Worm (Caenorhabditis elegans) whole organism, L2 larva: ENCODE measurements around the gene F35F10.7.

Experiments used
- F13H6.1 ChIP-seq: sonication (generic microtip); optimal IDR thresholded peaks from 2 replicates; lab custom pipeline; 2016; ENCODE audit warnings: missing genetic modification characterization, missing compliant biosample characterization
- R02D3.7 ChIP-seq: fragments of 150-350 bp; optimal IDR thresholded peaks from 2 replicates; lab custom pipeline; 2014; ENCODE audit warnings: missing biosample characterization, missing genetic modification characterization
- ZK546.5 ChIP-seq: sonication (generic microtip); optimal IDR thresholded peaks from 2 replicates; lab custom pipeline; 2017; ENCODE audit warnings: missing biosample characterization, missing genetic modification characterization
- alr-1 ChIP-seq: fragments of 150-350 bp; optimal IDR thresholded peaks from 2 replicates; lab custom pipeline; 2014; ENCODE audit warnings: missing biosample characterization, missing genetic modification characterization
- ama-1 ChIP-seq: fragments of 150-350 bp; optimal IDR thresholded peaks from 2 replicates; lab custom pipeline; 2018; ENCODE audit warnings: inconsistent platforms
- blmp-1 ChIP-seq: sonication (generic microtip); optimal IDR thresholded peaks from 2 replicates; lab custom pipeline; 2017; ENCODE audit warnings: missing genetic modification characterization, mild to moderate bottlenecking, missing compliant biosample characterization, antibody characterized with exemption, moderate library complexity; ENCODE audit not compliant: insufficient read depth
- ceh-16 ChIP-seq: fragments of 150-350 bp; optimal IDR thresholded peaks from 2 replicates; lab custom pipeline; 2014; ENCODE audit warnings: missing biosample characterization, missing genetic modification characterization
- crh-2 ChIP-seq: sonication (generic microtip); optimal IDR thresholded peaks from 2 replicates; lab custom pipeline; 2017; ENCODE audit warnings: missing biosample characterization, missing genetic modification characterization
- dmd-4 ChIP-seq: sonication (generic microtip); optimal IDR thresholded peaks from 2 replicates; lab custom pipeline; 2017; ENCODE audit warnings: missing biosample characterization, missing genetic modification characterization
- elt-1 ChIP-seq: fragments of 150-350 bp; optimal IDR thresholded peaks from 2 replicates; lab custom pipeline; 2014; ENCODE audit warnings: missing biosample characterization, missing genetic modification characterization
- elt-3 ChIP-seq: sonication (generic microtip); optimal IDR thresholded peaks from 2 replicates; lab custom pipeline; 2017; ENCODE audit warnings: missing biosample characterization, missing genetic modification characterization
- fos-1 ChIP-seq: fragments of 150-350 bp; optimal IDR thresholded peaks from 2 replicates; lab custom pipeline; 2014; ENCODE audit warnings: missing biosample characterization, missing genetic modification characterization
- lin-13 ChIP-seq: fragments of 150-350 bp; optimal IDR thresholded peaks from 2 replicates; lab custom pipeline; 2014; ENCODE audit warnings: missing biosample characterization, missing genetic modification reagents, missing genetic modification characterization
- lin-39 ChIP-seq: fragments of 150-350 bp; optimal IDR thresholded peaks from 2 replicates; lab custom pipeline; 2014; ENCODE audit warnings: missing biosample characterization, missing genetic modification reagents, missing genetic modification characterization
- lsy-2 ChIP-seq, 2 experiments: fragments of 150-350 bp in 1 of 2; sonication (generic microtip) in 1 of 2; optimal IDR thresholded peaks; 2 replicates each; lab custom pipeline; 2014 to 2017; ENCODE audit warnings: missing biosample characterization in 2 of 2, missing genetic modification characterization in 2 of 2
- mab-5 ChIP-seq: fragments of 150-350 bp; optimal IDR thresholded peaks from 2 replicates; lab custom pipeline; 2014; ENCODE audit warnings: missing biosample characterization, missing genetic modification characterization
- mdl-1 ChIP-seq, 2 experiments: fragments of 150-350 bp in 1 of 2; sonication (generic microtip) in 1 of 2; optimal IDR thresholded peaks; 2 replicates each; lab custom pipeline; 2017; ENCODE audit warnings: missing biosample characterization in 2 of 2, missing genetic modification characterization in 2 of 2
- nhr-11 ChIP-seq: fragments of 150-350 bp; optimal IDR thresholded peaks from 2 replicates; lab custom pipeline; 2014; ENCODE audit warnings: missing biosample characterization, missing genetic modification characterization
- nhr-12 ChIP-seq: fragments of 150-350 bp; optimal IDR thresholded peaks from 2 replicates; lab custom pipeline; 2014; ENCODE audit warnings: missing biosample characterization, missing genetic modification characterization
- nhr-6 ChIP-seq: fragments of 150-350 bp; optimal IDR thresholded peaks from 2 replicates; lab custom pipeline; 2014; ENCODE audit warnings: missing biosample characterization, missing genetic modification characterization
- peb-1 ChIP-seq: fragments of 150-350 bp; optimal IDR thresholded peaks from 2 replicates; lab custom pipeline; 2014; ENCODE audit warnings: missing biosample characterization, missing genetic modification characterization
- skn-1 ChIP-seq: sonication (generic microtip); optimal IDR thresholded peaks from 2 replicates; lab custom pipeline; 2017; ENCODE audit warnings: missing biosample characterization, missing genetic modification characterization
- sma-3 ChIP-seq: sonication (generic microtip); optimal IDR thresholded peaks from 2 replicates; lab custom pipeline; 2016; ENCODE audit warnings: missing genetic modification reagents, missing genetic modification characterization, missing compliant biosample characterization
- sma-9 ChIP-seq, 2 experiments: fragments of 150-350 bp in 1 of 2; sonication (generic microtip) in 1 of 2; optimal IDR thresholded peaks; 2 replicates each; lab custom pipeline; 2014 to 2016; ENCODE audit warnings: missing genetic modification characterization in 2 of 2, mild to moderate bottlenecking in 1 of 2, missing biosample characterization in 1 of 2, missing compliant biosample characterization in 1 of 2, missing genetic modification reagents in 1 of 2, moderate library complexity in 1 of 2
- unc-39 ChIP-seq: fragments of 150-350 bp; optimal IDR thresholded peaks from 2 replicates; lab custom pipeline; 2014; ENCODE audit warnings: missing biosample characterization, missing genetic modification characterization
- unc-62 ChIP-seq: fragments of 150-350 bp; optimal IDR thresholded peaks from 2 replicates; lab custom pipeline; 2014; ENCODE audit warnings: missing biosample characterization, missing genetic modification reagents, missing genetic modification characterization
- zag-1 ChIP-seq: fragments of 150-350 bp; optimal IDR thresholded peaks from 2 replicates; lab custom pipeline; 2014; ENCODE audit warnings: missing biosample characterization, missing genetic modification characterization
- ztf-1 ChIP-seq: fragments of 200-800 bp; sonication (Bioruptor generic); conservative IDR thresholded peaks from 2 replicates; pipeline ENCODE4 v1.3.6; 2022; ENCODE audit warnings: missing genetic modification characterization, missing compliant biosample characterization
- ztf-4 ChIP-seq: fragments of 150-350 bp; optimal IDR thresholded peaks from 2 replicates; lab custom pipeline; 2014; ENCODE audit warnings: missing biosample characterization, missing genetic modification characterization

Gene F35F10.7

DNA sequence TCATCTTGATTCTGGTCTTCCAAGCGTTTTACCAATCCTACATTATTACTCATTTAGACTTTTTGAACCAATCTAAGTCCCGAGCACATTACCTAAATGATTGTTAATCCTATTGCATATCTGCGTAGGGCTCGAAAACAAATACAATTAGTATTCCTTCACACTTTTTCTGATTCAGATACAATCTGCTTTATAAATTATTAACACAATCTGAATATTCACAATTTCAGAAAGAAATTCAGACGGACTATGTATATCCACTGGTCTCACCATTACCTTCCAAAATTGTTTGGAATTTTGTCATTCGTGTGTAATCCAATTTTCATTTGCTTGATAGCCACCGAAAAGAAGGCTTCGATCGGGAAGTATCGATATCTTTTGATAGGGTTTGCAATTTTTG lies 46.1 kb downstream of the F35F10.7 start, which contains the start of gene srj-11:
Gene srj-11, plus strand, starts transcription at position 250 of the 400 bp plus-strand sequence.
- no peak for TF ChIP-seq lin-39 (tag; lab: Kevin White, UChicago)
- TF ChIP-seq elt-3 = no peak
- no peak for TF ChIP-seq nhr-6 (tag; lab: Kevin White, UChicago)
- no peak for TF ChIP-seq dmd-4
- no peak for TF ChIP-seq skn-1 (tag; lab: Kevin White, UChicago)
- no peak for TF ChIP-seq nhr-11 (tag; lab: Kevin White, UChicago)
- no peak for TF ChIP-seq lin-13 (GFP tag; lab: Kevin White, UChicago)
- no peak for TF ChIP-seq elt-1 (tag; lab: Kevin White, UChicago)
- no peak for TF ChIP-seq sma-3
- TF ChIP-seq unc-39 = no peak
- no peak for TF ChIP-seq lsy-2 (tag; optimal IDR thresholded peaks at IDR 0.05; lab: Kevin White, UChicago)
- TF ChIP-seq alr-1 (tag; lab: Kevin White, UChicago) = no peak
- no peak for TF ChIP-seq unc-62
- TF ChIP-seq ama-1 (lab: Kevin White, UChicago) = no peak
- TF ChIP-seq ztf-4 = no peak
- no peak for TF ChIP-seq R02D3.7 (tag; lab: Kevin White, UChicago)
- no peak for TF ChIP-seq nhr-12 (tag; lab: Kevin White, UChicago)
- no peak for TF ChIP-seq mab-5 (tag; lab: Kevin White, UChicago)
- TF ChIP-seq peb-1 (tag; lab: Kevin White, UChicago) = no peak
- TF ChIP-seq, all 48 proteins: peak for 0

DNA sequence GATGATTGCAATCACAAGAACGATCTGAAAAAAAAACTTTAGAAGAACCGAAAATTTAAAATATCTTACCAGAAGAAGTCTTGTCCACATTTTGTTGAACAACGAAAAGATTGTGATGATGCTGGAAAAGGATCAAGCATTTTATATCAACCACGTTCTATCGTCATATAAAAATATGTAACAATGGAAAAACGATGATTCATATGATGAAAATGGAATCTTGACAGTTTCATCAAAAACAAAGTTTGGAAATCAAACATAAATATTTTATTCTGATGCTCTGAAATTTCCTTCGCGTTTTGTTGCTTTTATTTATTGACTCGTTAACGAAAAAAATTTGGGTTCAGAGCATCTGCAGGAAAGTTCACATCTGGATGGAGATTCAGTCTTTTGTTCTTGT lies 50.6 kb downstream of the F35F10.7 start, which contains the start of the genes K08D9.9 and str-16:
Gene K08D9.9, minus strand, starts transcription at position 101 of the 400 bp plus-strand sequence.
Gene str-16, plus strand, starts transcription at position 266 of the 400 bp plus-strand sequence.
- no peak for TF ChIP-seq ztf-1 (GFP tag; lab: Robert Waterston, UW)
- no peak for TF ChIP-seq R02D3.7 (tag; lab: Kevin White, UChicago)
- TF ChIP-seq ceh-16 (tag; lab: Kevin White, UChicago) = no peak
- TF ChIP-seq ZK546.5 (tag; lab: Kevin White, UChicago) = no peak
- no peak for TF ChIP-seq crh-2 (tag; lab: Kevin White, UChicago)
- TF ChIP-seq zag-1 = no peak
- no peak for TF ChIP-seq sma-9 (GFP tag; optimal IDR thresholded peaks at IDR 0.05; lab: Kevin White, UChicago)
- TF ChIP-seq sma-9 (tag; optimal IDR thresholded peaks at IDR 0.05; lab: Kevin White, UChicago) = no peak
- TF ChIP-seq mdl-1 (tag; optimal IDR thresholded peaks at IDR 0.05; lab: Kevin White, UChicago) = no peak
- TF ChIP-seq mab-5 (tag; lab: Kevin White, UChicago) = no peak
- TF ChIP-seq fos-1 (tag; lab: Kevin White, UChicago) = no peak
- TF ChIP-seq sma-3 = no peak
- TF ChIP-seq blmp-1 (tag; lab: Kevin White, UChicago) = no peak
- TF ChIP-seq F13H6.1 (tag; lab: Kevin White, UChicago) = no peak
